Fruit fly (Drosophila melanogaster): ENCODE data around the gene gammaSnap2.

gammaSnap2 gene

dm6 chr3R:10089171-10089664 is 32.0 kb downstream of the gammaSnap2 start (continued):
- TF ChIP-seq CG18619 (GFP tag; optimal IDR thresholded peaks at IDR 0.05), result no peak
- TF ChIP-seq jigr1 (GFP tag; IDR thresholded peaks at IDR 0.05), result no peak
- TF ChIP-seq nmo (GFP tag; optimal IDR thresholded peaks at IDR 0.05), result no peak
- no peak for TF ChIP-seq CG10654 (GFP tag; optimal IDR thresholded peaks at IDR 0.05)
- TF ChIP-seq CG3838 (GFP tag; optimal IDR thresholded peaks at IDR 0.05), result no peak

- peak; percentile 78 for TF ChIP-seq mam (GFP tag; optimal IDR thresholded peaks at IDR 0.05)
- no peak; the same call in 2 of the 3 replicates for TF ChIP-seq CG11093 (GFP tag; IDR thresholded peaks at IDR 0.05)
- TF ChIP-seq HmgZ (tag; optimal IDR thresholded peaks at IDR 0.05), result no peak
- TF ChIP-seq CG10147 (GFP tag; optimal IDR thresholded peaks at IDR 0.05), result peak; percentile 12
- TF ChIP-seq toy (GFP tag; IDR thresholded peaks at IDR 0.05), result peak; percentile 37; the same call in 1 of the 2 replicates
- TF ChIP-seq oc (tag; optimal IDR thresholded peaks at IDR 0.05), result no peak
- TF ChIP-seq unc-4 (GFP tag; IDR thresholded peaks at IDR 0.05; ENCODE audit: partially characterized antibody), result 0 out of 2 replicates have a peak, but pooled peaks have one; percentile 23
- TF ChIP-seq CG6254 (GFP tag; optimal IDR thresholded peaks at IDR 0.05), result no peak
- peak; percentile 76 for TF ChIP-seq sisA (GFP tag; IDR thresholded peaks at IDR 0.05)
- no peak for TF ChIP-seq pan (optimal IDR thresholded peaks at IDR 0.05)
- TF ChIP-seq pan (GFP tag; optimal IDR thresholded peaks at IDR 0.05 in 1 of 2, IDR thresholded peaks at IDR 0.05 in 1 of 2), result peak in 1 of 2 experiments; percentile 74
- TF ChIP-seq HLH3B (GFP tag; IDR thresholded peaks at IDR 0.05), result peak; percentile 69
- TF ChIP-seq sob (GFP tag; IDR thresholded peaks at IDR 0.05), result peak; percentile 55; the same call in 1 of the 2 replicates
- TF ChIP-seq B-H2 (GFP tag; optimal IDR thresholded peaks at IDR 0.05), result no peak
- peak; percentile 7 for TF ChIP-seq CG14710 (tag; optimal IDR thresholded peaks at IDR 0.05)
- TF ChIP-seq Ets97D (GFP tag; optimal IDR thresholded peaks at IDR 0.05), result peak; percentile 19
- peak; percentile 61 for TF ChIP-seq CG1603 (tag; optimal IDR thresholded peaks at IDR 0.05)
- peak; percentile 94 for TF ChIP-seq CG10321 (GFP tag; IDR thresholded peaks at IDR 0.05)
- peak; percentile 99 for TF ChIP-seq chinmo (GFP tag; IDR thresholded peaks at IDR 0.05; ENCODE audit: partially characterized antibody)
- TF ChIP-seq Aef1 (GFP tag; IDR thresholded peaks at IDR 0.05), result peak; percentile 80
- TF ChIP-seq CG3726 (GFP tag; IDR thresholded peaks at IDR 0.05), result 0 out of 3 replicates have a peak, but pooled peaks have one; percentile 50
- peak; percentile 54; the same call in 1 of the 2 replicates for TF ChIP-seq Nf-YA (GFP tag; IDR thresholded peaks at IDR 0.05)
- no peak for TF ChIP-seq Kr (GFP tag; optimal IDR thresholded peaks at IDR 0.05)
- TF ChIP-seq chif (GFP tag; optimal IDR thresholded peaks at IDR 0.05), result peak; percentile 60 to 77
- no peak for TF ChIP-seq fd3F (GFP tag; optimal IDR thresholded peaks at IDR 0.05)
- peak; percentile 32 for TF ChIP-seq jing (GFP tag; optimal IDR thresholded peaks at IDR 0.05)
- TF ChIP-seq sens-2 (GFP tag; IDR thresholded peaks at IDR 0.05), result peak; percentile 49; the same call in 1 of the 2 replicates
- TF ChIP-seq ttk (GFP tag; IDR thresholded peaks at IDR 0.05), result peak; percentile 62
- TF ChIP-seq fru (optimal IDR thresholded peaks at IDR 0.05), result no peak
- TF ChIP-seq croc (GFP tag; conservative IDR thresholded peaks at IDR 0.05), result peak; percentile 40; the same call in 1 of the 3 replicates
- TF ChIP-seq shn (GFP tag; optimal IDR thresholded peaks at IDR 0.05), result peak; percentile 31
- no peak for TF ChIP-seq wek (GFP tag; optimal IDR thresholded peaks at IDR 0.05)
- TF ChIP-seq CG14667 (GFP tag; IDR thresholded peaks at IDR 0.05), result peak; percentile 56
- TF ChIP-seq CG12104 (GFP tag; optimal IDR thresholded peaks at IDR 0.05), result no peak
- no peak for TF ChIP-seq Elba2 (GFP tag; optimal IDR thresholded peaks at IDR 0.05)
- no peak for TF ChIP-seq CG4360 (GFP tag; IDR thresholded peaks at IDR 0.05)
- no peak for TF ChIP-seq vfl (GFP tag; optimal IDR thresholded peaks at IDR 0.05)
- TF ChIP-seq Blimp-1 (GFP tag; optimal IDR thresholded peaks at IDR 0.05), result peak; percentile 11
- TF ChIP-seq Meics (GFP tag; optimal IDR thresholded peaks at IDR 0.05), result peak; percentile 75
- TF ChIP-seq Lhr (GFP tag; optimal IDR thresholded peaks at IDR 0.05), result no peak
- TF ChIP-seq Dfd (GFP tag; optimal IDR thresholded peaks at IDR 0.05), result peak in 1 of 2 experiments; percentile 52
- TF ChIP-seq Tbp (GFP tag; optimal IDR thresholded peaks at IDR 0.05), result no peak
- no peak for TF ChIP-seq CG10431 (GFP tag; optimal IDR thresholded peaks at IDR 0.05)
Measured at dm6 chr3R:10087206-10087927, 33.8 kb downstream of the gammaSnap2 start.

Measured in whole organism, embryonic.